Fruit fly (Drosophila melanogaster) whole organism, embryonic: Measurements from ENCODE around the gene Atg2.

Source experiments
- CG10565 ChIP-seq: fragments of 200-800 bp; sonication (Bioruptor generic); optimal IDR thresholded peaks from 3 replicates; lab custom pipeline; 2016; ENCODE audit warnings: missing biosample characterization, mild to moderate bottlenecking, missing genetic modification characterization
- CG17359 ChIP-seq: fragments of 200-800 bp; sonication (Bioruptor generic); optimal IDR thresholded peaks from 3 replicates; lab custom pipeline; 2018; ENCODE audit warnings: missing biosample characterization, mild to moderate bottlenecking, missing genetic modification characterization, moderate library complexity
- CG33557 ChIP-seq: fragments of 200-800 bp; sonication (Bioruptor generic); optimal IDR thresholded peaks from 2 replicates; lab custom pipeline; 2019; ENCODE audit warnings: missing biosample characterization, mild to moderate bottlenecking, missing genetic modification characterization, moderate library complexity
- CG3838 ChIP-seq: fragments of 200-800 bp; sonication (Bioruptor generic); optimal IDR thresholded peaks from 3 replicates; lab custom pipeline; 2016; ENCODE audit warnings: missing biosample characterization, missing genetic modification characterization
- CG4854 ChIP-seq: fragments of 200-800 bp; sonication (Bioruptor generic); optimal IDR thresholded peaks from 2 replicates; lab custom pipeline; 2016; ENCODE audit warnings: missing biosample characterization, missing genetic modification characterization, inconsistent platforms
- Dll ChIP-seq: fragments of 200-800 bp; sonication (Bioruptor generic); IDR thresholded peaks from 4 replicates; pipeline ENCODE4 v1.3.6; 2022; ENCODE audit warnings: missing biosample characterization, missing genetic modification characterization; ENCODE audit not compliant: partially characterized antibody
- NK7.1 ChIP-seq: fragments of 200-800 bp; sonication (Bioruptor generic); optimal IDR thresholded peaks from 3 replicates; lab custom pipeline; 2016; ENCODE audit warnings: missing biosample characterization, missing genetic modification characterization
- Tbp ChIP-seq: fragments of >200 bp; optimal IDR thresholded peaks from 2 replicates; lab custom pipeline; 2018; ENCODE audit warnings: missing biosample characterization, missing genetic modification characterization
- cg ChIP-seq: fragments of 200-800 bp; sonication (Bioruptor generic); optimal IDR thresholded peaks from 3 replicates; lab custom pipeline; 2019; ENCODE audit warnings: missing biosample characterization, mild to moderate bottlenecking, missing genetic modification characterization, moderate library complexity
- hth ChIP-seq: fragments of >200 bp; optimal IDR thresholded peaks from 2 replicates; lab custom pipeline; 2017; ENCODE audit warnings: inconsistent platforms
- kah ChIP-seq: fragments of 200-800 bp; sonication (Bioruptor generic); optimal IDR thresholded peaks from 2 replicates; lab custom pipeline; 2018; ENCODE audit warnings: missing biosample characterization, mild to moderate bottlenecking, missing genetic modification characterization
- lola ChIP-seq, 3 experiments: fragments of >200 bp in 2 of 3; fragments of 200-800 bp in 1 of 3; sonication (Bioruptor generic) in 1 of 3; optimal IDR thresholded peaks; 2 replicates each; lab custom pipeline; 2017 to 2019; ENCODE audit warnings: missing biosample characterization in 3 of 3, missing genetic modification characterization in 3 of 3, mild to moderate bottlenecking in 1 of 3, moderate library complexity in 1 of 3
- pho ChIP-seq: fragments of 200-800 bp; sonication (Bioruptor generic); optimal IDR thresholded peaks from 2 replicates; lab custom pipeline; 2016; ENCODE audit warnings: missing biosample characterization, missing genetic modification characterization
- zen2 ChIP-seq: fragments of 200-800 bp; sonication (Bioruptor generic); IDR thresholded peaks from 3 replicates; pipeline ENCODE4 v1.3.6; 2022; ENCODE audit warnings: missing biosample characterization, missing genetic modification characterization; ENCODE audit not compliant: partially characterized antibody

dm6 chr3L:2795363-2795957 lies 21.3 kb downstream of the Atg2 start:
- TF ChIP-seq Tbp: no peak
- no peak for TF ChIP-seq CG3838 (GFP tag; lab: Kevin White, UChicago)
- TF ChIP-seq zen2 (GFP tag; lab: Robert Waterston, UW): no peak
- TF ChIP-seq kah: no peak
- TF ChIP-seq CG33557 (GFP tag; lab: Kevin White, UChicago): no peak
- TF ChIP-seq CG17359 (tag; lab: Kevin White, UChicago): peak; percentile 7
- no peak for TF ChIP-seq CG10565 (GFP tag; lab: Kevin White, UChicago)
- TF ChIP-seq lola (GFP tag; optimal IDR thresholded peaks at IDR 0.05; lab: Kevin White, UChicago): no peak
- no peak for TF ChIP-seq cg (GFP tag; lab: Kevin White, UChicago)
- no peak for TF ChIP-seq CG4854 (GFP tag; lab: Kevin White, UChicago)
- no peak for TF ChIP-seq NK7.1 (GFP tag; lab: Kevin White, UChicago)
- TF ChIP-seq Dll (GFP tag; lab: Robert Waterston, UW): no peak
- no peak for TF ChIP-seq pho
- TF ChIP-seq hth (lab: Kevin White, UChicago): no peak
